Worm (Caenorhabditis elegans): ENCODE data around the gene F19G12.8.
A peak's percentile ranks its signal among the peaks of the same experiment; 100 is the strongest.

Gene F19G12.8

ce11 chrX:1454385-1454784 is 37.3 kb downstream of the F19G12.8 start (continued):
- no peak for TF ChIP-seq ceh-58 (GFP tag; IDR thresholded peaks at IDR 0.05)
- peak; percentile 21 for TF ChIP-seq athp-1 (tag; optimal IDR thresholded peaks at IDR 0.05)
- peak; percentile 62 to 80 for TF ChIP-seq let-607 (tag; optimal IDR thresholded peaks at IDR 0.05)
- no peak for TF ChIP-seq ztf-25 (GFP tag; IDR thresholded peaks at IDR 0.05)

ce11 chrX:1456350-1457080 is 39.4 kb downstream of the F19G12.8 start:
- TF ChIP-seq attf-5 (GFP tag; optimal IDR thresholded peaks at IDR 0.05): peak; percentile 37
- no peak for TF ChIP-seq lin-35 (GFP tag; optimal IDR thresholded peaks at IDR 0.05)
- no peak for TF ChIP-seq ceh-40 (GFP tag; IDR thresholded peaks at IDR 0.05)
- no peak for TF ChIP-seq Y53G8AR.9 (GFP tag; conservative IDR thresholded peaks at IDR 0.05)
- peak; percentile 55 for TF ChIP-seq atf-7 (tag; optimal IDR thresholded peaks at IDR 0.05)
- 0 out of 2 replicates have a peak, but pooled peaks have one; percentile 20 for TF ChIP-seq let-526 (GFP tag; IDR thresholded peaks at IDR 0.05)
- no peak for TF ChIP-seq B0019.2 (GFP tag; conservative IDR thresholded peaks at IDR 0.05)
- TF ChIP-seq ets-4 (GFP tag; optimal IDR thresholded peaks at IDR 0.05): no peak
- no peak for TF ChIP-seq F55B11.4 (tag; optimal IDR thresholded peaks at IDR 0.05; ENCODE audit: borderline replicate concordance, insufficient read depth)
- TF ChIP-seq dpl-1 (GFP tag; optimal IDR thresholded peaks at IDR 0.05): no peak
- TF ChIP-seq attf-3 (GFP tag; conservative IDR thresholded peaks at IDR 0.05): no peak
- TF ChIP-seq athp-1 (tag; optimal IDR thresholded peaks at IDR 0.05): no peak
- TF ChIP-seq ceh-79 (tag; optimal IDR thresholded peaks at IDR 0.05): no peak
- no peak for TF ChIP-seq lsy-27 (tag; optimal IDR thresholded peaks at IDR 0.05; ENCODE audit: borderline replicate concordance, insufficient read depth)
- TF ChIP-seq mes-4 (tag; optimal IDR thresholded peaks at IDR 0.05): no peak
- no peak for TF ChIP-seq attf-6 (GFP tag; IDR thresholded peaks at IDR 0.05)
- TF ChIP-seq mxl-1 (tag; optimal IDR thresholded peaks at IDR 0.05): no peak
- no peak for TF ChIP-seq cebp-2 (GFP tag; IDR thresholded peaks at IDR 0.05)
- 0 out of 2 replicates have a peak, but pooled peaks have one; percentile 5 for TF ChIP-seq hmg-1.2 (GFP tag; IDR thresholded peaks at IDR 0.05)
- no peak for TF ChIP-seq lin-26 (GFP tag; IDR thresholded peaks at IDR 0.05)
- no peak for TF ChIP-seq gei-17 (GFP tag; optimal IDR thresholded peaks at IDR 0.05)
- TF ChIP-seq C17E4.6 (GFP tag; IDR thresholded peaks at IDR 0.05): no peak
- no peak for TF ChIP-seq madf-3 (GFP tag; IDR thresholded peaks at IDR 0.05)
- no peak for TF ChIP-seq F37B4.10 (GFP tag; IDR thresholded peaks at IDR 0.05)
- no peak for TF ChIP-seq akir-1 (GFP tag; optimal IDR thresholded peaks at IDR 0.05)
- TF ChIP-seq him-1 (tag; optimal IDR thresholded peaks at IDR 0.05): no peak
- peak; percentile 19 for TF ChIP-seq lin-40 (tag; optimal IDR thresholded peaks at IDR 0.05)
- TF ChIP-seq nhr-80 (tag; optimal IDR thresholded peaks at IDR 0.05): peak; percentile 58
- peak; percentile 17 for TF ChIP-seq madf-10 (tag; optimal IDR thresholded peaks at IDR 0.05)
- no peak for TF ChIP-seq Y79H2A.3 (GFP tag; conservative IDR thresholded peaks at IDR 0.05)
- TF ChIP-seq F57A8.1 (GFP tag; optimal IDR thresholded peaks at IDR 0.05): no peak
- TF ChIP-seq somi-1 (GFP tag; optimal IDR thresholded peaks at IDR 0.05): peak; percentile 50
- TF ChIP-seq hmg-20 (GFP tag; IDR thresholded peaks at IDR 0.05): no peak
- TF ChIP-seq madf-8 (GFP tag; conservative IDR thresholded peaks at IDR 0.05): no peak
- TF ChIP-seq cebp-1 (GFP tag; IDR thresholded peaks at IDR 0.05): 0 out of 2 replicates have a peak, but pooled peaks have one; percentile 15
- no peak for TF ChIP-seq cebp-1 (tag; optimal IDR thresholded peaks at IDR 0.05)
- no peak for TF ChIP-seq ztf-6 (GFP tag; IDR thresholded peaks at IDR 0.05)
- TF ChIP-seq pbrm-1 (GFP tag; IDR thresholded peaks at IDR 0.05): no peak
- no peak for TF ChIP-seq mel-28 (tag; optimal IDR thresholded peaks at IDR 0.05; ENCODE audit: borderline replicate concordance)
- TF ChIP-seq T07F8.4 (tag; optimal IDR thresholded peaks at IDR 0.05): no peak
- TF ChIP-seq nhr-27 (tag; optimal IDR thresholded peaks at IDR 0.05): no peak
- no peak for TF ChIP-seq T26A5.8 (tag; optimal IDR thresholded peaks at IDR 0.05)
- no peak for TF ChIP-seq ztf-25 (GFP tag; IDR thresholded peaks at IDR 0.05)
- TF ChIP-seq B0261.1 (tag; optimal IDR thresholded peaks at IDR 0.05): no peak

Data from whole organism, young adult.